Fruit fly (Drosophila melanogaster): ENCODE data around the gene mey.

The mey gene

dm6 chr3R:31514582-31514981, 15.5 kb downstream of the mey start:
- TF ChIP-seq EcR (GFP tag; optimal IDR thresholded peaks at IDR 0.05): no peak

- TF ChIP-seq EcR (GFP tag; optimal IDR thresholded peaks at IDR 0.05) (no peak), usp (GFP tag; optimal IDR thresholded peaks at IDR 0.05) (no peak), pan (optimal IDR thresholded peaks at IDR 0.05) (no peak), CG8478 (optimal IDR thresholded peaks at IDR 0.05) (no peak), psq (optimal IDR thresholded peaks at IDR 0.05) (no peak), Dll (optimal IDR thresholded peaks at IDR 0.05) (no peak)
These were observed 28.8 kb downstream of the mey start for dm6 chr3R:31527875-31528274.

- TF ChIP-seq Dll (optimal IDR thresholded peaks at IDR 0.05): no peak
- no peak for TF ChIP-seq EcR (GFP tag; optimal IDR thresholded peaks at IDR 0.05)
- TF ChIP-seq psq (optimal IDR thresholded peaks at IDR 0.05): no peak
- no peak for TF ChIP-seq CG8478 (optimal IDR thresholded peaks at IDR 0.05)
- TF ChIP-seq pan (optimal IDR thresholded peaks at IDR 0.05): no peak
- TF ChIP-seq usp (GFP tag; optimal IDR thresholded peaks at IDR 0.05): no peak
These were observed 42.9 kb downstream of the mey start for dm6 chr3R:31541915-31542314.

dm6 chr3R:31542721-31543120, 43.7 kb downstream of the mey start, which contains the start of gene nyo:
Gene nyo, plus strand, starts transcription at chr3R:31543032.
- TF ChIP-seq CG8478 (optimal IDR thresholded peaks at IDR 0.05): no peak
- TF ChIP-seq usp (GFP tag; optimal IDR thresholded peaks at IDR 0.05): no peak
- TF ChIP-seq EcR (GFP tag; optimal IDR thresholded peaks at IDR 0.05): no peak
- TF ChIP-seq psq (optimal IDR thresholded peaks at IDR 0.05): no peak
- TF ChIP-seq Dll (optimal IDR thresholded peaks at IDR 0.05): no peak
- TF ChIP-seq pan (optimal IDR thresholded peaks at IDR 0.05): no peak

dm6 chr3R:31548766-31549510, 49.9 kb downstream of the mey start:
- TF ChIP-seq pan (optimal IDR thresholded peaks at IDR 0.05) (no peak), psq (optimal IDR thresholded peaks at IDR 0.05) (no peak), usp (GFP tag; optimal IDR thresholded peaks at IDR 0.05) (no peak), EcR (GFP tag; optimal IDR thresholded peaks at IDR 0.05) (no peak), Dll (optimal IDR thresholded peaks at IDR 0.05) (no peak), CG8478 (optimal IDR thresholded peaks at IDR 0.05) (no peak)

- no peak for TF ChIP-seq Dll (optimal IDR thresholded peaks at IDR 0.05)
- TF ChIP-seq EcR (GFP tag; optimal IDR thresholded peaks at IDR 0.05): no peak
- TF ChIP-seq psq (optimal IDR thresholded peaks at IDR 0.05): no peak
- TF ChIP-seq CG8478 (optimal IDR thresholded peaks at IDR 0.05): no peak
- no peak for TF ChIP-seq pan (optimal IDR thresholded peaks at IDR 0.05)
- TF ChIP-seq usp (GFP tag; optimal IDR thresholded peaks at IDR 0.05): no peak
These were observed 51.9 kb downstream of the mey start for dm6 chr3R:31550910-31551309.
